Fruit fly (Drosophila melanogaster) whole organism, embryonic: ENCODE measurements around the gene Nup160.

ENCODE experiments used
- Atf-2 ChIP-seq: fragments of 200-800 bp; sonication (Bioruptor generic); optimal IDR thresholded peaks from 2 replicates; lab custom pipeline; 2016; ENCODE audit warnings: missing biosample characterization, missing genetic modification characterization
- BEAF-32 ChIP-seq: fragments of 200-800 bp; sonication (Bioruptor generic); optimal IDR thresholded peaks from 3 replicates; lab custom pipeline; 2017; ENCODE audit warnings: missing biosample characterization, missing genetic modification characterization, mild to moderate bottlenecking, moderate library complexity, missing genetic modification reagents
- Bteb2 ChIP-seq: fragments of 200-800 bp; sonication (Bioruptor generic); optimal IDR thresholded peaks from 2 replicates; lab custom pipeline; 2016; ENCODE audit warnings: missing biosample characterization, missing genetic modification characterization
- C15 ChIP-seq: fragments of 200-800 bp; sonication (Bioruptor generic); IDR thresholded peaks from 3 replicates; pipeline ENCODE4 v1.3.6; 2022; ENCODE audit warnings: missing biosample characterization, missing genetic modification characterization
- CG10147 ChIP-seq: fragments of 200-800 bp; sonication (Bioruptor generic); optimal IDR thresholded peaks from 2 replicates; lab custom pipeline; 2019; ENCODE audit warnings: missing biosample characterization, mild to moderate bottlenecking, missing genetic modification characterization, moderate library complexity
- CG1024 ChIP-seq: fragments of 200-800 bp; sonication (Bioruptor generic); IDR thresholded peaks from 2 replicates; pipeline ENCODE4 v1.3.6; 2022; ENCODE audit warnings: missing biosample characterization, missing genetic modification characterization
- CG13123 ChIP-seq: fragments of 200-800 bp; sonication (Bioruptor generic); optimal IDR thresholded peaks from 2 replicates; lab custom pipeline; 2016; ENCODE audit warnings: missing biosample characterization, missing genetic modification characterization
- CG13287 ChIP-seq: fragments of 200-800 bp; sonication (Bioruptor generic); IDR thresholded peaks from 2 replicates; pipeline ENCODE4 v1.3.6; 2022; ENCODE audit warnings: missing biosample characterization, missing genetic modification characterization; ENCODE audit not compliant: partially characterized antibody
- CG1832 ChIP-seq: fragments of 200-800 bp; sonication (Bioruptor generic); optimal IDR thresholded peaks from 2 replicates; lab custom pipeline; 2017; ENCODE audit warnings: missing biosample characterization, mild to moderate bottlenecking, missing genetic modification characterization, inconsistent platforms
- CG3281 ChIP-seq: fragments of 200-800 bp; sonication (Bioruptor generic); optimal IDR thresholded peaks from 3 replicates; lab custom pipeline; 2017; ENCODE audit warnings: missing biosample characterization, mild to moderate bottlenecking, missing genetic modification characterization
- CG4328 ChIP-seq: fragments of 200-800 bp; sonication (Bioruptor generic); optimal IDR thresholded peaks from 3 replicates; lab custom pipeline; 2017; ENCODE audit warnings: missing biosample characterization, missing genetic modification reagents, missing genetic modification characterization
- CG5245 ChIP-seq: fragments of 200-800 bp; sonication (Bioruptor generic); optimal IDR thresholded peaks from 3 replicates; lab custom pipeline; 2016; ENCODE audit warnings: missing biosample characterization, missing genetic modification characterization
- CG6272 ChIP-seq: fragments of 200-800 bp; sonication (Bioruptor generic); IDR thresholded peaks from 2 replicates; pipeline ENCODE4 v1.3.6; 2022; ENCODE audit warnings: missing biosample characterization, missing genetic modification characterization
- CG6791 ChIP-seq: fragments of 200-800 bp; sonication (Bioruptor generic); IDR thresholded peaks from 3 replicates; pipeline ENCODE4 v1.3.6; 2022; ENCODE audit warnings: missing biosample characterization, missing genetic modification characterization; ENCODE audit not compliant: partially characterized antibody
- CG8388 ChIP-seq: fragments of 200-800 bp; sonication (Bioruptor generic); optimal IDR thresholded peaks from 2 replicates; lab custom pipeline; 2019; ENCODE audit warnings: missing biosample characterization, mild to moderate bottlenecking, missing genetic modification characterization, moderate library complexity
- CkIIα-i1 ChIP-seq: fragments of 200-800 bp; sonication (Bioruptor generic); IDR thresholded peaks from 2 replicates; pipeline ENCODE4 v1.3.6; 2022; ENCODE audit warnings: missing biosample characterization, missing genetic modification characterization
- Doc2 ChIP-seq: fragments of 200-800 bp; sonication (Bioruptor generic); IDR thresholded peaks from 2 replicates; pipeline ENCODE4 v1.3.6; 2022; ENCODE audit warnings: missing biosample characterization, missing genetic modification characterization
- E2f1 ChIP-seq: fragments of 200-800 bp; sonication (Bioruptor generic); IDR thresholded peaks from 2 replicates; pipeline ENCODE4 v1.3.6; 2022; ENCODE audit warnings: missing biosample characterization, missing genetic modification characterization
- Gsc ChIP-seq: fragments of 200-800 bp; sonication (Bioruptor generic); IDR thresholded peaks from 2 replicates; pipeline ENCODE4 v1.3.6; 2022; ENCODE audit warnings: missing biosample characterization, missing genetic modification characterization
- HLHmδ ChIP-seq: fragments of 200-800 bp; sonication (Bioruptor generic); optimal IDR thresholded peaks from 2 replicates; lab custom pipeline; 2018; ENCODE audit warnings: missing biosample characterization, mild to moderate bottlenecking, missing genetic modification characterization, moderate library complexity
- Hmr ChIP-seq: fragments of 200-800 bp; sonication (Bioruptor generic); optimal IDR thresholded peaks from 3 replicates; lab custom pipeline; 2017; ENCODE audit warnings: mild to moderate bottlenecking, missing biosample characterization, missing genetic modification reagents, missing genetic modification characterization
- Med ChIP-seq: fragments of 200-800 bp; sonication (Bioruptor generic); peaks from one replicate; lab custom pipeline; 2016; ENCODE audit warnings: missing biosample characterization, missing genetic modification characterization, mild to moderate bottlenecking, inconsistent platforms, moderate library complexity
- Oli ChIP-seq: fragments of 200-800 bp; sonication (Bioruptor generic); optimal IDR thresholded peaks from 2 replicates; lab custom pipeline; 2018; ENCODE audit warnings: missing biosample characterization, mild to moderate bottlenecking, missing genetic modification characterization, moderate library complexity
- Rfx ChIP-seq: fragments of 200-800 bp; sonication (Bioruptor generic); IDR thresholded peaks from 2 replicates; pipeline ENCODE4 v1.3.6; 2022; ENCODE audit warnings: missing biosample characterization, missing genetic modification characterization
- Rx ChIP-seq: fragments of 200-800 bp; sonication (Bioruptor generic); IDR thresholded peaks from 2 replicates; pipeline ENCODE4 v1.3.6; 2022; ENCODE audit warnings: missing biosample characterization, missing genetic modification characterization
- Scr ChIP-seq: fragments of 200-800 bp; sonication (Bioruptor generic); IDR thresholded peaks from 2 replicates; pipeline ENCODE4 v1.3.6; 2022; ENCODE audit warnings: missing biosample characterization, missing genetic modification characterization; ENCODE audit not compliant: partially characterized antibody
- Side ChIP-seq: fragments of 200-800 bp; sonication (Bioruptor generic); optimal IDR thresholded peaks from 2 replicates; lab custom pipeline; 2016; ENCODE audit warnings: missing biosample characterization, missing genetic modification characterization
- Sox100B ChIP-seq: fragments of 200-800 bp; sonication (Bioruptor generic); optimal IDR thresholded peaks from 3 replicates; lab custom pipeline; 2018; ENCODE audit warnings: missing biosample characterization, mild to moderate bottlenecking, missing genetic modification characterization
- Ssrp ChIP-seq: fragments of 200-800 bp; sonication (Bioruptor generic); optimal IDR thresholded peaks from 2 replicates; lab custom pipeline; 2018; ENCODE audit warnings: missing biosample characterization, mild to moderate bottlenecking, missing genetic modification characterization, moderate library complexity
- TFAM ChIP-seq: fragments of 200-800 bp; sonication (Bioruptor generic); optimal IDR thresholded peaks from 2 replicates; lab custom pipeline; 2017; ENCODE audit warnings: missing biosample characterization, missing genetic modification characterization, inconsistent platforms
- Xbp1 ChIP-seq: fragments of 200-800 bp; sonication (Bioruptor generic); optimal IDR thresholded peaks from 3 replicates; lab custom pipeline; 2016; ENCODE audit warnings: missing biosample characterization, mild to moderate bottlenecking, missing genetic modification characterization
- disco-r ChIP-seq: fragments of 200-800 bp; sonication (Bioruptor generic); optimal IDR thresholded peaks from 2 replicates; lab custom pipeline; 2016; ENCODE audit warnings: missing biosample characterization, missing genetic modification characterization
- dysf ChIP-seq: fragments of 200-800 bp; sonication (Bioruptor generic); IDR thresholded peaks from 3 replicates; pipeline ENCODE4 v1.3.6; 2022; ENCODE audit warnings: missing biosample characterization, missing genetic modification characterization
- emc ChIP-seq: fragments of 200-800 bp; sonication (Bioruptor generic); optimal IDR thresholded peaks from 2 replicates; lab custom pipeline; 2016; ENCODE audit warnings: missing biosample characterization, missing genetic modification characterization
- ewg ChIP-seq: fragments of 200-800 bp; sonication (Bioruptor generic); optimal IDR thresholded peaks from 3 replicates; lab custom pipeline; 2017; ENCODE audit warnings: mild to moderate bottlenecking, missing biosample characterization, missing genetic modification reagents, missing genetic modification characterization
- fd64A ChIP-seq: fragments of 200-800 bp; sonication (Bioruptor generic); optimal IDR thresholded peaks from 3 replicates; lab custom pipeline; 2018; ENCODE audit warnings: missing biosample characterization, mild to moderate bottlenecking, missing genetic modification characterization
- gce ChIP-seq: fragments of 200-800 bp; sonication (Bioruptor generic); IDR thresholded peaks from 3 replicates; pipeline ENCODE4 v1.3.6; 2022; ENCODE audit warnings: missing biosample characterization, missing genetic modification characterization
- gro ChIP-seq: fragments of 200-800 bp; sonication (Bioruptor generic); optimal IDR thresholded peaks from 2 replicates; lab custom pipeline; 2016; ENCODE audit warnings: missing biosample characterization, missing genetic modification characterization
- ham ChIP-seq: fragments of 200-800 bp; sonication (Bioruptor generic); IDR thresholded peaks from 2 replicates; pipeline ENCODE4 v1.3.6; 2022; ENCODE audit warnings: missing biosample characterization, missing genetic modification characterization
- hbn ChIP-seq: fragments of 200-800 bp; sonication (Bioruptor generic); IDR thresholded peaks from 2 replicates; pipeline ENCODE4 v1.3.6; 2022; ENCODE audit warnings: missing biosample characterization, missing genetic modification characterization; ENCODE audit not compliant: partially characterized antibody
- lilli ChIP-seq: fragments of 200-800 bp; sonication (Bioruptor generic); optimal IDR thresholded peaks from 3 replicates; lab custom pipeline; 2016; ENCODE audit warnings: missing biosample characterization, missing genetic modification characterization
- luna ChIP-seq: fragments of 200-800 bp; sonication (Bioruptor generic); optimal IDR thresholded peaks from 2 replicates; lab custom pipeline; 2016; ENCODE audit warnings: missing biosample characterization, missing genetic modification characterization
- nom ChIP-seq: fragments of 200-800 bp; sonication (Bioruptor generic); optimal IDR thresholded peaks from 2 replicates; lab custom pipeline; 2017; ENCODE audit warnings: missing biosample characterization, missing genetic modification characterization, mild to moderate bottlenecking, moderate library complexity, missing genetic modification reagents
- pnt ChIP-seq: fragments of 200-800 bp; sonication (Bioruptor generic); optimal IDR thresholded peaks from 3 replicates; lab custom pipeline; 2016; ENCODE audit warnings: missing biosample characterization, missing genetic modification characterization
- prd ChIP-seq, 3 experiments: fragments of >200 bp in 2 of 3; fragments of 200-800 bp in 1 of 3; sonication (Bioruptor generic) in 1 of 3; optimal IDR thresholded peaks in 2 of 3; IDR thresholded peaks in 1 of 3; 2 replicates in 2 of 3; 3 replicates in 1 of 3; pipeline versions ENCODE4 v1.3.6 to Lab custom; 2017 to 2022; ENCODE audit warnings: missing biosample characterization in 1 of 3, missing genetic modification characterization in 1 of 3
- pzg ChIP-seq: fragments of 200-800 bp; sonication (Bioruptor generic); optimal IDR thresholded peaks from 3 replicates; lab custom pipeline; 2018; ENCODE audit warnings: missing biosample characterization, mild to moderate bottlenecking, missing genetic modification characterization, moderate library complexity
- row ChIP-seq: fragments of 200-800 bp; sonication (Bioruptor generic); IDR thresholded peaks from 3 replicates; pipeline ENCODE4 v1.3.6; 2022; ENCODE audit warnings: missing biosample characterization, missing genetic modification characterization
- salm ChIP-seq: fragments of 200-800 bp; sonication (Bioruptor generic); optimal IDR thresholded peaks from 2 replicates; lab custom pipeline; 2018; ENCODE audit warnings: missing biosample characterization, mild to moderate bottlenecking, missing genetic modification characterization
- shn ChIP-seq: fragments of 200-800 bp; sonication (Bioruptor generic); optimal IDR thresholded peaks from 3 replicates; lab custom pipeline; 2016; ENCODE audit warnings: missing biosample characterization, missing genetic modification characterization
- tap ChIP-seq: fragments of 200-800 bp; optimal IDR thresholded peaks from 3 replicates; lab custom pipeline; 2019; ENCODE audit warnings: missing biosample characterization, mild to moderate bottlenecking, missing genetic modification characterization, moderate library complexity
- tgo ChIP-seq: fragments of 200-800 bp; sonication (Bioruptor generic); IDR thresholded peaks from 3 replicates; pipeline ENCODE4 v1.3.6; 2022; ENCODE audit warnings: missing biosample characterization, missing genetic modification characterization

Gene Nup160

DNA sequence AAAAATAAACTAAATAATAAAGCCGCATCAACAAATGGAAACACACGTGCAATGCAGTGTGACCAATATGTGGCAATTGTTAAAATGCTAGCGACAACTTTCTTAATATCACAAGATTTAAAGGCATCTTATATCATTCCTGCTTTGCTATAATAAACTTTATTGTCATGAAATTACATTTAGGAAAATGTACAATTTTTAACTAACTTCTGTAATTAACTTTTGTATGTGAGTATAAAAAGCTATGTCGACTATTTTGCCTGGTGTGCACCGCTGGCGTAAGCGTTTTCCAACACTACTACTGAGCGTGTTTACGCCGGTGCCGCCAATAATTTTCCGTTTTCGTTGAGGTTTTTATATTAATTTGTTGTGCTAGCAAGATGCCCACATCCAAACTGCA is at the start of gene Nup160, which contains the start of gene Csl4 (continued):
- peak; percentile 59 for TF ChIP-seq emc (GFP tag; lab: Kevin White, UChicago)
- TF ChIP-seq CG3281 (GFP tag; lab: Kevin White, UChicago), result peak; percentile 72
- peak; percentile 82 for TF ChIP-seq shn (GFP tag; lab: Kevin White, UChicago)
- peak; percentile 74 for TF ChIP-seq CG13123 (GFP tag; lab: Kevin White, UChicago)
- TF ChIP-seq Doc2, result no peak
- TF ChIP-seq BEAF-32 (GFP tag; lab: Kevin White, UChicago), result peak; percentile 44
- peak; percentile 88 for TF ChIP-seq Bteb2 (GFP tag; lab: Kevin White, UChicago)
- TF ChIP-seq CkIIα-i1 (GFP tag; lab: Robert Waterston, UW), result no peak
- no peak for TF ChIP-seq TFAM (GFP tag; lab: Kevin White, UChicago)
- peak; percentile 51 for TF ChIP-seq Oli (tag; lab: Kevin White, UChicago)
- peak; percentile 67 for TF ChIP-seq pzg
- TF ChIP-seq Xbp1 (GFP tag; lab: Kevin White, UChicago), result peak; percentile 86
- 0 out of 2 replicates have a peak, but pooled peaks have one; percentile 32 for TF ChIP-seq hbn (GFP tag; lab: Robert Waterston, UW)
- TF ChIP-seq CG10147 (GFP tag; lab: Kevin White, UChicago), result no peak
- no peak for TF ChIP-seq CG6791 (GFP tag; lab: Robert Waterston, UW)
- no peak for TF ChIP-seq CG1832 (GFP tag; lab: Kevin White, UChicago)
- TF ChIP-seq Side (GFP tag; lab: Kevin White, UChicago), result peak; percentile 89
- peak; percentile 67 for TF ChIP-seq Atf-2 (GFP tag; lab: Kevin White, UChicago)
- TF ChIP-seq Hmr (GFP tag; lab: Kevin White, UChicago), result no peak
- no peak for TF ChIP-seq tap
- no peak for TF ChIP-seq CG1024 (GFP tag; lab: Robert Waterston, UW)
- TF ChIP-seq gro (GFP tag; lab: Kevin White, UChicago), result peak; percentile 92
- peak; percentile 98 for TF ChIP-seq Med
- TF ChIP-seq Rfx (GFP tag; lab: Robert Waterston, UW), result peak; percentile 88
- peak; percentile 36 for TF ChIP-seq Scr (GFP tag; lab: Robert Waterston, UW)
- TF ChIP-seq disco-r (GFP tag; lab: Kevin White, UChicago), result peak; percentile 55
- peak; percentile 93 for TF ChIP-seq row (GFP tag; lab: Robert Waterston, UW)
- TF ChIP-seq fd64A (GFP tag; lab: Kevin White, UChicago), result no peak
- peak; percentile 80 for TF ChIP-seq pnt (GFP tag; lab: Kevin White, UChicago)
- TF ChIP-seq C15, result no peak
- TF ChIP-seq ham (GFP tag; lab: Robert Waterston, UW), result no peak
- TF ChIP-seq salm (tag; lab: Kevin White, UChicago), result no peak
- TF ChIP-seq gce (GFP tag; lab: Robert Waterston, UW), result no peak
- peak; percentile 92 for TF ChIP-seq lilli (GFP tag; lab: Kevin White, UChicago)
- no peak for TF ChIP-seq CG4328
- peak; percentile 68 for TF ChIP-seq E2f1 (GFP tag; lab: Robert Waterston, UW)
- TF ChIP-seq Ssrp (tag; lab: Kevin White, UChicago), result peak; percentile 51
- no peak for TF ChIP-seq Gsc (GFP tag; lab: Robert Waterston, UW)
- no peak for TF ChIP-seq CG8388 (GFP tag; lab: Kevin White, UChicago)
- peak; percentile 69 for TF ChIP-seq CG5245
- peak; percentile 61; the same call in 1 of the 2 replicates for TF ChIP-seq CG6272 (GFP tag; lab: Robert Waterston, UW)
- peak; percentile 71 for TF ChIP-seq CG13287
- TF ChIP-seq HLHmδ, result no peak
- TF ChIP-seq luna (GFP tag; lab: Kevin White, UChicago), result peak; percentile 54
- peak; percentile 64 for TF ChIP-seq ewg
- peak; percentile 71; the same call in 2 of the 3 replicates for TF ChIP-seq dysf (GFP tag; lab: Robert Waterston, UW)
- peak; percentile 74 for TF ChIP-seq tgo (GFP tag; lab: Robert Waterston, UW)
- TF ChIP-seq Sox100B (GFP tag; lab: Kevin White, UChicago), result no peak
- TF ChIP-seq nom (GFP tag; lab: Kevin White, UChicago), result no peak
- peak; percentile 60 for TF ChIP-seq Rx
- TF ChIP-seq prd (optimal IDR thresholded peaks at IDR 0.05; lab: Kevin White, UChicago), result no peak
- peak; percentile 86 for TF ChIP-seq prd (GFP tag; IDR thresholded peaks at IDR 0.05; lab: Robert Waterston, UW)
